Worm (Caenorhabditis elegans): ENCODE data around the gene M03C11.6.
A peak's percentile ranks its signal among the peaks of the same experiment; 100 is the strongest.

Gene M03C11.6

DNA sequence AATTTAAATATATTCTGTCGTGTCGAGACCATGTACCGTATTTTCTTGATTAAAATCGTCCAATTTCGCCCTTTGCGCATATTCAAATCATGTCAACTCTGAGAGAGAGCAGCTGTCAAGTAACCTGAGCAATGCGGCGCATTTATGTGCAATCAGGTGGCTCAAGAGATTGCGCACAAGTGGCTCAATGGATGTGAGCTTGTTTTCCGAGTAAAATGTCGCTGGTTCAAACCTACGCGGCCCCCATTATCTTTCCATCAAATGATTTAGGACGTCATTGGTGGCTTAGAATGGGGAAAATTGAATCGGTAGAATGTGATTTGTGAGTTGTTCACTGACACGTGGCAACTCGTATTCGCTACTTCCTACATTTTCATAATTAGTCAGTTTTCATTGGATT lies 8.3 kb upstream of the M03C11.6 start:
- peak; percentile 54 for TF ChIP-seq C08G9.2 (tag; optimal IDR thresholded peaks at IDR 0.05)
- TF ChIP-seq eyg-1 (tag; optimal IDR thresholded peaks at IDR 0.05) = no peak
- peak; percentile 29 for TF ChIP-seq hlh-6 (tag; optimal IDR thresholded peaks at IDR 0.05)
- peak; percentile 29 for TF ChIP-seq ceh-19 (GFP tag; optimal IDR thresholded peaks at IDR 0.05)
- peak; percentile 41 for TF ChIP-seq nhr-232 (tag; optimal IDR thresholded peaks at IDR 0.05)
- TF ChIP-seq ceh-31 (tag; optimal IDR thresholded peaks at IDR 0.05) = peak; percentile 45
- TF ChIP-seq sox-2 (GFP tag; IDR thresholded peaks at IDR 0.05) = no peak
- TF ChIP-seq npax-4 (tag; optimal IDR thresholded peaks at IDR 0.05) = no peak
- TF ChIP-seq dve-1 (tag; optimal IDR thresholded peaks at IDR 0.05) = no peak
- TF ChIP-seq ceh-45 (GFP tag; IDR thresholded peaks at IDR 0.05) = no peak
- peak; percentile 63 for TF ChIP-seq rnt-1 (tag; optimal IDR thresholded peaks at IDR 0.05)
- no peak for TF ChIP-seq pag-3 (tag; optimal IDR thresholded peaks at IDR 0.05; ENCODE audit: borderline replicate concordance)
- TF ChIP-seq K02D7.2 (tag; optimal IDR thresholded peaks at IDR 0.05) = peak; percentile 26
- no peak for TF ChIP-seq dmd-4 (tag; optimal IDR thresholded peaks at IDR 0.05; ENCODE audit: borderline replicate concordance)
- peak; percentile 49 for TF ChIP-seq sox-4 (tag; optimal IDR thresholded peaks at IDR 0.05)
- TF ChIP-seq pros-1 (tag; optimal IDR thresholded peaks at IDR 0.05) = no peak
- TF ChIP-seq madf-2 (tag; optimal IDR thresholded peaks at IDR 0.05) = peak; percentile 11
- no peak for TF ChIP-seq fkh-10 (GFP tag; optimal IDR thresholded peaks at IDR 0.05)
- no peak for TF ChIP-seq ceh-22 (tag; optimal IDR thresholded peaks at IDR 0.05)
- TF ChIP-seq K09A11.1 (tag; optimal IDR thresholded peaks at IDR 0.05; ENCODE audit: insufficient read depth) = no peak
- peak; percentile 68 for TF ChIP-seq pqm-1 (tag; optimal IDR thresholded peaks at IDR 0.05)
- TF ChIP-seq ets-4 (tag; optimal IDR thresholded peaks at IDR 0.05) = no peak
- peak; percentile 21 for TF ChIP-seq sdc-2 (tag; optimal IDR thresholded peaks at IDR 0.05)
- TF ChIP-seq ztf-16 (tag; optimal IDR thresholded peaks at IDR 0.05) = peak; percentile 62
- TF ChIP-seq hlh-8 (tag; optimal IDR thresholded peaks at IDR 0.05) = peak; percentile 28
- TF ChIP-seq ceh-34 (tag; optimal IDR thresholded peaks at IDR 0.05) = peak; percentile 54
- no peak for TF ChIP-seq ceh-9 (tag; optimal IDR thresholded peaks at IDR 0.05)
- TF ChIP-seq unc-3 (GFP tag; conservative IDR thresholded peaks at IDR 0.05) = no peak
- no peak for TF ChIP-seq unc-3 (tag; optimal IDR thresholded peaks at IDR 0.05)
- peak; percentile 21 for TF ChIP-seq F13H6.1 (tag; optimal IDR thresholded peaks at IDR 0.05)
- peak; percentile 29 for TF ChIP-seq ref-2 (tag; optimal IDR thresholded peaks at IDR 0.05)
- TF ChIP-seq ceh-6 (GFP tag; optimal IDR thresholded peaks at IDR 0.05) = peak; percentile 51
- no peak for TF ChIP-seq pax-1 (tag; optimal IDR thresholded peaks at IDR 0.05)
- peak; percentile 73 for TF ChIP-seq tbx-2 (tag; optimal IDR thresholded peaks at IDR 0.05)
- TF ChIP-seq tbx-7 (tag; optimal IDR thresholded peaks at IDR 0.05) = peak; percentile 49
- TF ChIP-seq hlh-13 (GFP tag; optimal IDR thresholded peaks at IDR 0.05) = no peak
- TF ChIP-seq nhr-11 (tag; optimal IDR thresholded peaks at IDR 0.05) = no peak
- TF ChIP-seq ama-1 (optimal IDR thresholded peaks at IDR 0.05) = no peak
- TF ChIP-seq pha-2 (tag; optimal IDR thresholded peaks at IDR 0.05) = peak; percentile 73
- peak; percentile 3 for TF ChIP-seq lim-6 (tag; optimal IDR thresholded peaks at IDR 0.05)
- TF ChIP-seq gmeb-2 (tag; optimal IDR thresholded peaks at IDR 0.05) = peak; percentile 38
- peak; percentile 29 for TF ChIP-seq odd-2 (tag; optimal IDR thresholded peaks at IDR 0.05)
- peak; percentile 64 for TF ChIP-seq che-1 (tag; optimal IDR thresholded peaks at IDR 0.05)
- peak; percentile 56 for TF ChIP-seq ttx-3 (tag; optimal IDR thresholded peaks at IDR 0.05)
- peak; percentile 47 for TF ChIP-seq ceh-18 (tag; optimal IDR thresholded peaks at IDR 0.05)
- TF ChIP-seq zip-5 (tag; optimal IDR thresholded peaks at IDR 0.05) = no peak
- TF ChIP-seq elt-2 (tag; optimal IDR thresholded peaks at IDR 0.05) = no peak
- peak; percentile 46 for TF ChIP-seq syd-9 (tag; optimal IDR thresholded peaks at IDR 0.05)
- TF ChIP-seq ceh-14 (tag; optimal IDR thresholded peaks at IDR 0.05) = peak; percentile 1
- peak; percentile 52 for TF ChIP-seq ceh-2 (tag; optimal IDR thresholded peaks at IDR 0.05)
- TF ChIP-seq hlh-15 (tag; optimal IDR thresholded peaks at IDR 0.05) = no peak
- peak; percentile 67 for TF ChIP-seq pat-9 (tag; optimal IDR thresholded peaks at IDR 0.05)
- TF ChIP-seq ceh-30 (tag; optimal IDR thresholded peaks at IDR 0.05) = no peak
- TF ChIP-seq ahr-1 (tag; optimal IDR thresholded peaks at IDR 0.05) = peak; percentile 27
- TF ChIP-seq fkh-6 (tag; optimal IDR thresholded peaks at IDR 0.05) = no peak
